Worm (Caenorhabditis elegans): ENCODE data around the gene srh-184.

DNA sequence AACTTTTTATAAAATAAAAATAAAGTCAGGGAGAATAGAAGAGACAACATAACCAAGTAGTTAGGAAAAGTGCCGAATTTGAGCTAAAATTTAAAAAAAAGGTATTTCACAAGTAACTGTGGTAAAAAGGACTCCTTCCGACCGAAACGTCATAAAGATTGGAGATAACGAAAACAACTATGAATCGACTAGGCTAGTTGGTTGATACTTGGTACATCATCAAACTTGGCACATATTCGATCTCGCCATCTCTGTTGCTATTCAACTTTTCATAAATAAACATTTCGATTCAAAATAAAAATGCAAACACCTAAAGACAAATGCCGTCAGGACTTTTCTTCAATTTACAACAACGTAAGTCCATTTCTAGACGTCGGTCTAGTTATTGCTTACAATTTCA, 13.8 kb upstream of the srh-184 start, which contains the start of gene C29A12.22:
- TF ChIP-seq W03F9.2 (tag; optimal IDR thresholded peaks at IDR 0.05), result no peak
- TF ChIP-seq dao-5 (tag; optimal IDR thresholded peaks at IDR 0.05), result no peak
- TF ChIP-seq him-1 (tag; optimal IDR thresholded peaks at IDR 0.05), result no peak

Measured in whole organism, L4/young adult.